Worm (Caenorhabditis elegans) whole organism, early embryonic: ENCODE measurements around the gene mig-21.

Source experiments
- F13C5.2 ChIP-seq: sonication (generic microtip); optimal IDR thresholded peaks from 2 replicates; lab custom pipeline; 2017; ENCODE audit warnings: mild to moderate bottlenecking, missing genetic modification characterization, inconsistent platforms, missing compliant biosample characterization
- ama-1 ChIP-seq: fragments of 150-350 bp; optimal IDR thresholded peaks from 2 replicates; lab custom pipeline; 2014
- ceh-13 ChIP-seq: fragments of 200-800 bp; sonication (Bioruptor generic); optimal IDR thresholded peaks from 2 replicates; lab custom pipeline; 2018; ENCODE audit warnings: mild to moderate bottlenecking, missing genetic modification characterization, missing compliant biosample characterization
- tbx-11 ChIP-seq: fragments of 200-800 bp; sonication (Bioruptor generic); IDR thresholded peaks from 2 replicates; pipeline ENCODE4 v1.3.6; 2022; ENCODE audit warnings: missing genetic modification characterization, missing compliant biosample characterization

ce11 chrIII:5834663-5835062, 43.5 kb downstream of the mig-21 start:
- no peak for TF ChIP-seq F13C5.2 (tag; lab: Kevin White, UChicago)
- no peak for TF ChIP-seq ama-1 (lab: Kevin White, UChicago)
- TF ChIP-seq ceh-13: no peak
- TF ChIP-seq tbx-11 (GFP tag; lab: Robert Waterston, UW): no peak
